Worm (Caenorhabditis elegans) whole organism, young adult: Measurements from ENCODE around the gene C43G2.3.

Experiments used
- C06A6.2 ChIP-seq: fragments of 200-800 bp; sonication (Bioruptor generic); conservative IDR thresholded peaks from 2 replicates; pipeline ENCODE4 v1.3.6; 2022; ENCODE audit warnings: missing genetic modification characterization, missing compliant biosample characterization
- D2030.7 ChIP-seq: fragments of 200-800 bp; sonication (Bioruptor generic); IDR thresholded peaks from 2 replicates; pipeline ENCODE4 v1.3.6; 2022; ENCODE audit warnings: missing genetic modification reagents, missing genetic modification characterization, missing compliant biosample characterization
- F10E7.11 ChIP-seq: sonication (generic microtip); optimal IDR thresholded peaks from 2 replicates; lab custom pipeline; 2017; ENCODE audit warnings: mild to moderate bottlenecking, missing genetic modification characterization, moderate library complexity, missing compliant biosample characterization
- F23B12.7 ChIP-seq: sonication (generic microtip); optimal IDR thresholded peaks from 2 replicates; lab custom pipeline; 2017; ENCODE audit warnings: missing genetic modification characterization, mild to moderate bottlenecking, missing compliant biosample characterization, antibody characterized with exemption, moderate library complexity; ENCODE audit not compliant: insufficient read depth
- F33H1.4 ChIP-seq: fragments of 200-800 bp; sonication (Bioruptor generic); IDR thresholded peaks from 2 replicates; pipeline ENCODE4 v1.3.6; 2022; ENCODE audit warnings: missing genetic modification reagents, missing genetic modification characterization, missing compliant biosample characterization
- F57C9.4 ChIP-seq: sonication (generic microtip); optimal IDR thresholded peaks from 2 replicates; lab custom pipeline; 2017; ENCODE audit warnings: mild to moderate bottlenecking, missing genetic modification characterization, missing compliant biosample characterization
- T07F8.4 ChIP-seq: sonication (generic microtip); optimal IDR thresholded peaks from 2 replicates; lab custom pipeline; 2016; ENCODE audit warnings: mild to moderate bottlenecking, missing genetic modification characterization, moderate library complexity, missing compliant biosample characterization
- Y56A3A.18 ChIP-seq: fragments of 200-800 bp; sonication (Bioruptor generic); IDR thresholded peaks from 2 replicates; pipeline ENCODE4 v1.3.6; 2022; ENCODE audit warnings: missing genetic modification reagents, missing genetic modification characterization, missing compliant biosample characterization
- ama-1 ChIP-seq, 3 experiments: fragments of 150-350 bp in 1 of 3; sonication (generic microtip) in 2 of 3; optimal IDR thresholded peaks; 2 replicates each; lab custom pipeline; 2014 to 2018; ENCODE audit warnings: missing biosample characterization in 2 of 3, missing genetic modification characterization in 2 of 3, missing genetic modification reagents in 2 of 3
- attf-5 ChIP-seq: fragments of 200-800 bp; sonication (Bioruptor generic); optimal IDR thresholded peaks from 2 replicates; lab custom pipeline; 2018; ENCODE audit warnings: mild to moderate bottlenecking, missing genetic modification characterization, missing compliant biosample characterization
- attf-6 ChIP-seq: fragments of 200-800 bp; sonication (Bioruptor generic); IDR thresholded peaks from 2 replicates; pipeline ENCODE4 v1.3.6; 2022; ENCODE audit warnings: missing genetic modification reagents, missing genetic modification characterization, missing compliant biosample characterization
- bed-2 ChIP-seq: fragments of 200-800 bp; sonication (Bioruptor generic); IDR thresholded peaks from 2 replicates; pipeline ENCODE4 v1.3.6; 2022; ENCODE audit warnings: missing genetic modification reagents, missing genetic modification characterization, missing compliant biosample characterization
- cebp-1 ChIP-seq, 2 experiments: fragments of 200-800 bp in 1 of 2; sonication (Bioruptor generic) in 1 of 2; sonication (generic microtip) in 1 of 2; IDR thresholded peaks in 1 of 2; optimal IDR thresholded peaks in 1 of 2; 2 replicates each; pipeline versions ENCODE4 v1.3.6 to Lab custom; 2017 to 2022; ENCODE audit warnings: missing compliant biosample characterization in 2 of 2, missing genetic modification characterization in 2 of 2, mild to moderate bottlenecking in 1 of 2, missing genetic modification reagents in 1 of 2, moderate library complexity in 1 of 2
- ceh-58 ChIP-seq: fragments of 200-800 bp; sonication (Bioruptor generic); IDR thresholded peaks from 2 replicates; pipeline ENCODE4 v1.3.6; 2022; ENCODE audit warnings: missing genetic modification characterization, missing compliant biosample characterization
- ceh-91 ChIP-seq: fragments of 200-800 bp; sonication (Bioruptor generic); IDR thresholded peaks from 2 replicates; pipeline ENCODE4 v1.3.6; 2022; ENCODE audit warnings: missing genetic modification reagents, missing genetic modification characterization, missing compliant biosample characterization
- dpff-1 ChIP-seq: sonication (generic microtip); optimal IDR thresholded peaks from 2 replicates; lab custom pipeline; 2017; ENCODE audit warnings: mild to moderate bottlenecking, missing genetic modification characterization, missing compliant biosample characterization
- egrh-3 ChIP-seq: fragments of 200-800 bp; sonication (Bioruptor generic); IDR thresholded peaks from 2 replicates; pipeline ENCODE4 v1.3.6; 2022; ENCODE audit warnings: missing genetic modification reagents, missing genetic modification characterization, missing compliant biosample characterization
- gei-17 ChIP-seq: fragments of 200-800 bp; sonication (Bioruptor generic); optimal IDR thresholded peaks from 2 replicates; lab custom pipeline; 2018; ENCODE audit warnings: mild to moderate bottlenecking, missing genetic modification characterization, missing compliant biosample characterization
- hmg-1.2 ChIP-seq: fragments of 200-800 bp; sonication (Bioruptor generic); IDR thresholded peaks from 2 replicates; pipeline ENCODE4 v1.3.6; 2022; ENCODE audit warnings: missing genetic modification reagents, missing genetic modification characterization, missing compliant biosample characterization
- let-607 ChIP-seq, 2 experiments: fragments of 200-800 bp in 1 of 2; sonication (Bioruptor generic) in 1 of 2; sonication (generic microtip) in 1 of 2; optimal IDR thresholded peaks; 2 replicates each; lab custom pipeline; 2016 to 2018; ENCODE audit warnings: mild to moderate bottlenecking in 2 of 2, missing compliant biosample characterization in 2 of 2, missing genetic modification characterization in 2 of 2, moderate library complexity in 2 of 2, missing genotype in 1 of 2
- lsy-27 ChIP-seq: sonication (generic microtip); optimal IDR thresholded peaks from 2 replicates; lab custom pipeline; 2017; ENCODE audit warnings: missing genetic modification characterization, mild to moderate bottlenecking, missing compliant biosample characterization, antibody characterized with exemption, missing genotype, borderline replicate concordance; ENCODE audit not compliant: insufficient read depth
- mcd-1 ChIP-seq: fragments of 200-800 bp; sonication (Bioruptor generic); IDR thresholded peaks from 2 replicates; pipeline ENCODE4 v1.3.6; 2022; ENCODE audit warnings: missing genetic modification reagents, missing genetic modification characterization, missing compliant biosample characterization
- nfyb-1 ChIP-seq: fragments of 200-800 bp; sonication (Bioruptor generic); IDR thresholded peaks from 2 replicates; pipeline ENCODE4 v1.3.6; 2022; ENCODE audit warnings: missing genetic modification reagents, missing genetic modification characterization, missing compliant biosample characterization
- nhr-120 ChIP-seq: fragments of 200-800 bp; sonication (Bioruptor generic); IDR thresholded peaks from 2 replicates; pipeline ENCODE4 v1.3.6; 2022; ENCODE audit warnings: missing genetic modification characterization, missing compliant biosample characterization
- nhr-80 ChIP-seq: sonication (generic microtip); optimal IDR thresholded peaks from 2 replicates; lab custom pipeline; 2016; ENCODE audit warnings: missing genetic modification characterization, missing compliant biosample characterization
- rcor-1 ChIP-seq: fragments of 200-800 bp; sonication (Bioruptor generic); IDR thresholded peaks from 2 replicates; pipeline ENCODE4 v1.3.6; 2022; ENCODE audit warnings: missing genetic modification reagents, missing genetic modification characterization, missing compliant biosample characterization
- snpc-4 ChIP-seq, 5 experiments: fragments of 150-350 bp in 1 of 5; sonication (generic microtip) in 4 of 5; optimal IDR thresholded peaks; 2 replicates each; lab custom pipeline; 2014 to 2018; ENCODE audit warnings: missing genetic modification characterization in 5 of 5, missing biosample characterization in 3 of 5, antibody characterized with exemption in 2 of 5, mild to moderate bottlenecking in 2 of 5, missing compliant biosample characterization in 2 of 5, missing genotype in 2 of 5, moderate library complexity in 2 of 5, missing genetic modification reagents in 1 of 5
- tbx-9 ChIP-seq: sonication (generic microtip); optimal IDR thresholded peaks from 2 replicates; lab custom pipeline; 2016; ENCODE audit warnings: borderline replicate concordance, missing genetic modification characterization, inconsistent platforms, missing compliant biosample characterization
- unc-130 ChIP-seq: sonication (generic microtip); optimal IDR thresholded peaks from 2 replicates; lab custom pipeline; 2016; ENCODE audit warnings: missing genetic modification reagents, missing genetic modification characterization, missing compliant biosample characterization
- ztf-22 ChIP-seq: fragments of 200-800 bp; sonication (Bioruptor generic); optimal IDR thresholded peaks from 2 replicates; lab custom pipeline; 2018; ENCODE audit warnings: mild to moderate bottlenecking, missing genetic modification characterization, moderate library complexity, missing compliant biosample characterization
- ztf-28 ChIP-seq: fragments of 200-800 bp; sonication (Bioruptor generic); IDR thresholded peaks from 2 replicates; pipeline ENCODE4 v1.3.6; 2022; ENCODE audit warnings: missing genetic modification reagents, missing genetic modification characterization, missing compliant biosample characterization

The C43G2.3 gene

DNA sequence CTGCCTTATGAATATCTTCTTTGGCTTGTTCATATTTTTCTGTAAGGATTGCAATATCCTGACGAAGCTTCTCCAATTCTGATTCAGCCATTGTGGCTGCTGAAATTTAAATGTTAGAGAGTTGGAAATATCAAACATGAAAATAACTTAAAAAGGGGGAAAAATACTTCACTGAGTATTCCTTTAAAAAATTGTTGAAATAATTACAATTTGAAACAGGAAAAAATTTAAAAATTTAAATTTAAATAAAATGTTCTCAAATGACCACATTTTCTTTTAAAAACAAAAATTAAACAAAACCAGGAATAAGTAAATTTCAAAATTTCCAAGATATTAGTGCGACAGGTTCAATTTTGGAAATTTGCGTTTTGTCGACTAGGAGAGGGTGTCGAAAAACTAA lies 5.8 kb upstream of the C43G2.3 start, which contains the start of gene bicd-1:
TSS of gene bicd-1 (minus strand) at position 101 of the 400 bp plus-strand sequence.
- TF ChIP-seq gei-17 (no peak), F57C9.4 (no peak), F10E7.11 (no peak), ceh-91 (no peak), snpc-4 (GFP tag; optimal IDR thresholded peaks at IDR 0.05; lab: Kevin White, UChicago) (no peak), snpc-4 (tag; optimal IDR thresholded peaks at IDR 0.05; lab: Kevin White, UChicago) (no peak), hmg-1.2 (no peak), mcd-1 (GFP tag; lab: Robert Waterston, UW) (no peak), F23B12.7 (tag; lab: Kevin White, UChicago) (no peak), rcor-1 (GFP tag; lab: Robert Waterston, UW) (no peak), unc-130 (no peak), D2030.7 (no peak), ceh-58 (GFP tag; lab: Robert Waterston, UW) (no peak), dpff-1 (no peak), ztf-28 (GFP tag; lab: Robert Waterston, UW) (no peak), ztf-22 (no peak)

DNA sequence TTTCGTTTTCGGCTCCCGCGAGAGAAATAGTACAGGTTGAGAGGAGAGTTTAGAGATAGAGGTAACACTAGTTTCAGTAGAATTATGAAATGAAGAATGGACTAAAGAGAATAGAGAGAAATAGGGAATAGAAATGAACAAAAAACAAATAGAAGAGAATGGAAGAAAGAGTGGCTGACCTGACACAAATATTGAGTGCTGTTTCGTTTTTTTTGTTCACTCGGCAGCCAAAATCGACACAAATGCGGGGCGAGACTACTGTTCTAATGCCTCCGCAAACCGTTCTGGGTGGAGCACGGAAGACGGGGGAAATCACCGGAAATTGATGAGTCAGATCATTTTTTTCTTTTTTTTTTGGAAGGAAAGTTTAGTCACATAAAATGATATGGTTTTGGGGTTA lies 5.4 kb upstream of the C43G2.3 start:
- TF ChIP-seq nhr-80 (tag; lab: Kevin White, UChicago) = peak; percentile 12
- no peak for TF ChIP-seq cebp-1 (GFP tag; IDR thresholded peaks at IDR 0.05; lab: Robert Waterston, UW)
- peak; percentile 47 for TF ChIP-seq cebp-1 (tag; optimal IDR thresholded peaks at IDR 0.05; lab: Kevin White, UChicago)
- peak; percentile 74 for TF ChIP-seq hmg-1.2
- TF ChIP-seq lsy-27 (tag; lab: Kevin White, UChicago) = no peak
- no peak for TF ChIP-seq T07F8.4 (tag; lab: Kevin White, UChicago)

DNA sequence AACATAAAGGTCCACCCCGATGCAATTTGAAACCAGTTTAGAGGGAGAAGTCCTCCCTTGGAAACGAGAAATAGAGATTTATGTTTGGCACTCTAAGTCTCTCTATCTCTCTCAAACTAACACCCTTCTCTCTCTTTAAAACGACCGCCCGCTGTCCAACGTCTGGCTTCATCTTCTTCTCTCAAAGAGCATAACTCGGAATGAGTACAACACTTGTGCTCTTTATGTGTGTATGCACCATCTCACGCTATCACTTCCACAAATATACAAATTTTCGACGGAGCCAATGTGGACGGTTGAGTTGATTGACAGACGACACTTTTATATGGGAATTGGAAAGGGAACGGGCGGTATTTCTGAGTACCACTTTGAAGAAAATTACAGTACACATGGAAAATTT lies 3.7 kb upstream of the C43G2.3 start:
- peak; percentile 94 for TF ChIP-seq nhr-80 (tag; lab: Kevin White, UChicago)
- 0 out of 2 replicates have a peak, but pooled peaks have one; percentile 10 for TF ChIP-seq Y56A3A.18
- peak; percentile 51; the same call in 1 of the 2 replicates for TF ChIP-seq nfyb-1
- no peak for TF ChIP-seq attf-6 (GFP tag; lab: Robert Waterston, UW)
- TF ChIP-seq attf-5 = peak; percentile 30
- TF ChIP-seq cebp-1 (GFP tag; IDR thresholded peaks at IDR 0.05; lab: Robert Waterston, UW) = no peak
- peak; percentile 47 for TF ChIP-seq cebp-1 (tag; optimal IDR thresholded peaks at IDR 0.05; lab: Kevin White, UChicago)
- no peak for TF ChIP-seq ama-1 (optimal IDR thresholded peaks at IDR 0.05; lab: Kevin White, UChicago)
- no peak for TF ChIP-seq ama-1 (GFP tag; optimal IDR thresholded peaks at IDR 0.05; lab: Kevin White, UChicago)
- TF ChIP-seq hmg-1.2 = no peak
- no peak for TF ChIP-seq tbx-9 (tag; lab: Kevin White, UChicago)
- peak; percentile 27 to 79 for TF ChIP-seq let-607 (tag; optimal IDR thresholded peaks at IDR 0.05; lab: Kevin White, UChicago)
- TF ChIP-seq C06A6.2 (GFP tag; lab: Robert Waterston, UW) = no peak

DNA sequence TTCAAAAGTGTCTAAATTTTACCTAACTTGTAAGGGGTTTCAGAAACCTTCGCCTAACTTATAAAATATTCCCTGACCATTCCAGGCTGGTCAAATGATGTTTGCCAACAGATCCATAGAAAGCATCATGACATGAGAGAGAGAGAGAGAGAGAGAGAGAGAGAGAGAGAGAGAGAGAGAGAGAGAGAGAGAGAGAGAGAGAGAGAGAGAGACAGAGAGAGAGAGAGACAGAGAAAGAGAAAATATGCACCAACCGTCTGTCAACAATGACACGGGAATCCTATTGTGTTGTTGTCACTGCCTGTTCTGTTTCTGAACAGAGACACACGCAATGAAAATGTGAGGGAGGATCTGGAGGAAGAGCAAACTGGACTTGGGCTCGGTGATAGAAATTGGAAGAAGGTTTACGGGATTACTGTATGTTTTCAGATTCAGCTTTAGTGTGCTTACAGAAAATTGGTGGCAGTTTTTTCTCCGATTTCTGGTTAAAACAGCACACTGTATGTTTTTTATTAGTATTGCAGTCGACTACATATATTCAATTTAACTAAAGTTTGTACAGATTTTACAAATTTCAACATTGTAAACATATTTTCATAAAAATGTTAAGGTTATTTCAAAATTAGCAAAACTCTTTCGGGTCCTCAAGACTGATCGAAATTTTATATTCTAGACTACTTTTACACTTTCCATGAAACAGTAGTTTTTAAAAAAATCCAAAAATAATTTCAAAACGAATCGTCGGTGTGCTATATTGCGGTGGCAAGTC lies 1.9 kb upstream of the C43G2.3 start:
- TF ChIP-seq attf-5 (peak; percentile 25), egrh-3 (GFP tag; lab: Robert Waterston, UW) (0 out of 2 replicates have a peak, but pooled peaks have one; percentile 21), F33H1.4 (no peak), nhr-120 (GFP tag; lab: Robert Waterston, UW) (no peak), hmg-1.2 (peak; percentile 55), bed-2 (no peak), mcd-1 (GFP tag; lab: Robert Waterston, UW) (peak; percentile 35; the same call in 1 of the 2 replicates)
